Fruit fly (Drosophila melanogaster) whole organism, prepupa: ENCODE data around the gene Sox21b.

Source experiments
- Blimp-1 ChIP-seq: fragments of 200-800 bp; sonication (Bioruptor generic); optimal IDR thresholded peaks from 3 replicates; lab custom pipeline; 2017; ENCODE audit warnings: missing biosample characterization, missing genetic modification characterization, mild to moderate bottlenecking, moderate library complexity, missing genetic modification reagents
- CG10631 ChIP-seq: fragments of 200-800 bp; sonication (Bioruptor generic); optimal IDR thresholded peaks from 2 replicates; lab custom pipeline; 2016; ENCODE audit warnings: missing biosample characterization, missing genetic modification characterization
- CG10669 ChIP-seq: fragments of 200-800 bp; sonication (Bioruptor generic); optimal IDR thresholded peaks from 3 replicates; lab custom pipeline; 2018; ENCODE audit warnings: missing biosample characterization, mild to moderate bottlenecking, missing genetic modification characterization, moderate library complexity
- CG15336 ChIP-seq: fragments of 200-800 bp; sonication (Bioruptor generic); IDR thresholded peaks from 2 replicates; pipeline ENCODE4 v1.3.6; 2022; ENCODE audit warnings: missing biosample characterization, missing genetic modification characterization
- CG1621 ChIP-seq: fragments of 200-800 bp; sonication (Bioruptor generic); optimal IDR thresholded peaks from 3 replicates; lab custom pipeline; 2018; ENCODE audit warnings: missing biosample characterization, mild to moderate bottlenecking, missing genetic modification characterization
- CG16779 ChIP-seq: fragments of 200-800 bp; sonication (Bioruptor generic); optimal IDR thresholded peaks from 3 replicates; lab custom pipeline; 2017; ENCODE audit warnings: missing biosample characterization, mild to moderate bottlenecking, missing genetic modification characterization
- CG3032 ChIP-seq: fragments of 200-800 bp; optimal IDR thresholded peaks from 2 replicates; lab custom pipeline; 2019; ENCODE audit warnings: missing biosample characterization, mild to moderate bottlenecking, missing genetic modification characterization, moderate library complexity
- CG32006 ChIP-seq: fragments of 200-800 bp; sonication (Bioruptor generic); optimal IDR thresholded peaks from 3 replicates; lab custom pipeline; 2017; ENCODE audit warnings: missing biosample characterization, mild to moderate bottlenecking, missing genetic modification characterization
- CG4318 ChIP-seq: fragments of 200-800 bp; sonication (Bioruptor generic); optimal IDR thresholded peaks from 3 replicates; lab custom pipeline; 2017; ENCODE audit warnings: missing biosample characterization, mild to moderate bottlenecking, missing genetic modification characterization
- CG6163 ChIP-seq: fragments of 200-800 bp; sonication (Bioruptor generic); IDR thresholded peaks from 3 replicates; pipeline ENCODE4 v1.3.6; 2022; ENCODE audit warnings: missing biosample characterization, missing genetic modification characterization
- CG6276 ChIP-seq: fragments of 200-800 bp; sonication (Bioruptor generic); optimal IDR thresholded peaks from 2 replicates; lab custom pipeline; 2017; ENCODE audit warnings: missing biosample characterization, mild to moderate bottlenecking, missing genetic modification characterization
- CG6808 ChIP-seq: fragments of 200-800 bp; sonication (Bioruptor generic); optimal IDR thresholded peaks from 3 replicates; lab custom pipeline; 2017; ENCODE audit warnings: missing biosample characterization, missing genetic modification characterization, mild to moderate bottlenecking, moderate library complexity, missing genetic modification reagents
- CG6854 ChIP-seq: fragments of 200-800 bp; sonication (Bioruptor generic); optimal IDR thresholded peaks from 2 replicates; lab custom pipeline; 2017; ENCODE audit warnings: missing biosample characterization, mild to moderate bottlenecking, missing genetic modification characterization
- CG7368 ChIP-seq: fragments of 200-800 bp; sonication (Bioruptor generic); optimal IDR thresholded peaks from 3 replicates; lab custom pipeline; 2016; ENCODE audit warnings: missing biosample characterization, missing genetic modification characterization
- Eip75B ChIP-seq: fragments of 200-800 bp; sonication (Bioruptor generic); optimal IDR thresholded peaks from 3 replicates; lab custom pipeline; 2016; ENCODE audit warnings: missing biosample characterization, missing genetic modification characterization
- Eip78C ChIP-seq: fragments of 200-800 bp; sonication (Bioruptor generic); peaks from one replicate; lab custom pipeline; 2016; ENCODE audit warnings: missing biosample characterization, missing genetic modification characterization
- Ets96B ChIP-seq: fragments of 200-800 bp; optimal IDR thresholded peaks from 2 replicates; lab custom pipeline; 2019; ENCODE audit warnings: missing biosample characterization, mild to moderate bottlenecking, missing genetic modification characterization, moderate library complexity
- Hr4 ChIP-seq: fragments of 200-800 bp; sonication (Bioruptor generic); optimal IDR thresholded peaks from 3 replicates; lab custom pipeline; 2016; ENCODE audit warnings: missing biosample characterization, missing genetic modification characterization
- Lpt ChIP-seq: fragments of 200-800 bp; sonication (Bioruptor generic); optimal IDR thresholded peaks from 3 replicates; lab custom pipeline; 2016; ENCODE audit warnings: missing biosample characterization, missing genetic modification characterization
- Met ChIP-seq: fragments of 200-800 bp; sonication (Bioruptor generic); optimal IDR thresholded peaks from 3 replicates; lab custom pipeline; 2016; ENCODE audit warnings: missing biosample characterization, missing genetic modification characterization
- OdsH ChIP-seq: fragments of 200-800 bp; sonication (Bioruptor generic); optimal IDR thresholded peaks from 3 replicates; lab custom pipeline; 2016; ENCODE audit warnings: missing biosample characterization, missing genetic modification characterization
- Smox ChIP-seq: fragments of 200-800 bp; sonication (Bioruptor generic); optimal IDR thresholded peaks from 3 replicates; lab custom pipeline; 2016; ENCODE audit warnings: missing biosample characterization, missing genetic modification characterization
- Sox14 ChIP-seq: fragments of 200-800 bp; sonication (Bioruptor generic); optimal IDR thresholded peaks from 3 replicates; lab custom pipeline; 2016; ENCODE audit warnings: missing biosample characterization, missing genetic modification characterization
- achi ChIP-seq: fragments of 200-800 bp; sonication (Bioruptor generic); optimal IDR thresholded peaks from 3 replicates; lab custom pipeline; 2016; ENCODE audit warnings: missing biosample characterization, missing genetic modification characterization
- acj6 ChIP-seq: fragments of 200-800 bp; sonication (Bioruptor generic); optimal IDR thresholded peaks from 3 replicates; lab custom pipeline; 2016; ENCODE audit warnings: missing biosample characterization, missing genetic modification characterization
- cyc ChIP-seq: fragments of 200-800 bp; sonication (Bioruptor generic); optimal IDR thresholded peaks from 3 replicates; lab custom pipeline; 2016; ENCODE audit warnings: missing biosample characterization, missing genetic modification characterization
- eg ChIP-seq: fragments of 200-800 bp; sonication (Bioruptor generic); IDR thresholded peaks from 3 replicates; pipeline ENCODE4 v1.3.6; 2022; ENCODE audit warnings: missing biosample characterization, missing genetic modification characterization
- esn ChIP-seq: fragments of 200-800 bp; sonication (Bioruptor generic); optimal IDR thresholded peaks from 2 replicates; lab custom pipeline; 2016; ENCODE audit warnings: missing biosample characterization, mild to moderate bottlenecking, missing genetic modification characterization, moderate library complexity
- fd59A ChIP-seq: fragments of 200-800 bp; sonication (Bioruptor generic); optimal IDR thresholded peaks from 2 replicates; lab custom pipeline; 2017; ENCODE audit warnings: missing biosample characterization, mild to moderate bottlenecking, missing genetic modification characterization, missing genetic modification reagents
- net ChIP-seq: fragments of 200-800 bp; sonication (Bioruptor generic); optimal IDR thresholded peaks from 3 replicates; lab custom pipeline; 2016; ENCODE audit warnings: missing biosample characterization, missing genetic modification characterization
- pdm3 ChIP-seq: fragments of 200-800 bp; sonication (Bioruptor generic); optimal IDR thresholded peaks from 3 replicates; lab custom pipeline; 2016; ENCODE audit warnings: missing biosample characterization, missing genetic modification characterization
- salr ChIP-seq, 2 experiments: fragments of 200-800 bp; sonication (Bioruptor generic); optimal IDR thresholded peaks; 3 replicates each; lab custom pipeline; 2016 to 2018; ENCODE audit warnings: missing biosample characterization in 2 of 2, missing genetic modification characterization in 2 of 2, mild to moderate bottlenecking in 1 of 2
- spab ChIP-seq: fragments of 200-800 bp; sonication (Bioruptor generic); optimal IDR thresholded peaks from 2 replicates; lab custom pipeline; 2017; ENCODE audit warnings: missing biosample characterization, mild to moderate bottlenecking, missing genetic modification characterization, missing genetic modification reagents
- ss ChIP-seq, 2 experiments: fragments of 200-800 bp; sonication (Bioruptor generic); optimal IDR thresholded peaks; 2 replicates in 1 of 2; 3 replicates in 1 of 2; lab custom pipeline; 2017 to 2018; ENCODE audit warnings: mild to moderate bottlenecking in 2 of 2, missing biosample characterization in 2 of 2, missing genetic modification characterization in 2 of 2, moderate library complexity in 1 of 2
- svp ChIP-seq: fragments of 200-800 bp; sonication (Bioruptor generic); peaks from one replicate; lab custom pipeline; 2016; ENCODE audit warnings: missing biosample characterization, missing genetic modification characterization
- vri ChIP-seq: fragments of 200-800 bp; sonication (Bioruptor generic); optimal IDR thresholded peaks from 3 replicates; lab custom pipeline; 2016; ENCODE audit warnings: missing biosample characterization, mild to moderate bottlenecking, missing genetic modification characterization

The Sox21b gene

dm6 chr3L:14064065-14064414 lies 67.1 kb downstream of the Sox21b start:
- TF ChIP-seq CG6163 (GFP tag; lab: Robert Waterston, UW) (no peak), eg (GFP tag; lab: Robert Waterston, UW) (0 out of 3 replicates have a peak, but pooled peaks have one; percentile 19)

dm6 chr3L:14063241-14064064 lies 67.7 kb downstream of the Sox21b start:
- peak; percentile 21 for TF ChIP-seq Eip75B (GFP tag; lab: Kevin White, UChicago)
- peak; percentile 15 for TF ChIP-seq Sox14 (GFP tag; lab: Kevin White, UChicago)
- TF ChIP-seq Ets96B (tag; lab: Kevin White, UChicago) = peak; percentile 13
- peak; percentile 48 for TF ChIP-seq pdm3 (GFP tag; lab: Kevin White, UChicago)
- no peak for TF ChIP-seq Smox
- TF ChIP-seq vri (GFP tag; lab: Kevin White, UChicago) = no peak
- no peak for TF ChIP-seq esn (GFP tag; lab: Kevin White, UChicago)
- TF ChIP-seq OdsH (GFP tag; lab: Kevin White, UChicago) = peak; percentile 27
- peak; percentile 18 for TF ChIP-seq CG10631 (GFP tag; lab: Kevin White, UChicago)
- no peak for TF ChIP-seq CG7368 (GFP tag; lab: Kevin White, UChicago)
- peak; percentile 22 for TF ChIP-seq acj6 (GFP tag; lab: Kevin White, UChicago)
- TF ChIP-seq eg (GFP tag; lab: Robert Waterston, UW) = no peak
- TF ChIP-seq CG10669 (GFP tag; lab: Kevin White, UChicago) = no peak
- TF ChIP-seq salr (GFP tag; optimal IDR thresholded peaks at IDR 0.05; lab: Kevin White, UChicago) = peak in 1 of 2 experiments; percentile 75
- TF ChIP-seq Hr4 (GFP tag; lab: Kevin White, UChicago) = peak; percentile 51
- peak; percentile 71 for TF ChIP-seq CG32006 (GFP tag; lab: Kevin White, UChicago)
- peak; percentile 36 for TF ChIP-seq CG1621 (tag; lab: Kevin White, UChicago)
- TF ChIP-seq CG6808 (GFP tag; lab: Kevin White, UChicago) = peak; percentile 19
- TF ChIP-seq achi (GFP tag; lab: Kevin White, UChicago) = peak; percentile 31
- TF ChIP-seq Lpt = peak; percentile 9
- peak; percentile 28 to 44 for TF ChIP-seq ss (GFP tag; optimal IDR thresholded peaks at IDR 0.05; lab: Kevin White, UChicago)
- peak; percentile 48; the same call in 2 of the 3 replicates for TF ChIP-seq CG6163 (GFP tag; lab: Robert Waterston, UW)
- no peak; the same call in 1 of the 2 replicates for TF ChIP-seq CG15336
- peak; percentile 5 for TF ChIP-seq CG6276 (GFP tag; lab: Kevin White, UChicago)
- TF ChIP-seq CG3032 (tag; lab: Kevin White, UChicago) = peak; percentile 45
- no peak for TF ChIP-seq spab (GFP tag; lab: Kevin White, UChicago)
- no peak for TF ChIP-seq cyc (GFP tag; lab: Kevin White, UChicago)
- TF ChIP-seq Met (GFP tag; lab: Kevin White, UChicago) = no peak
- peak; percentile 61 for TF ChIP-seq CG4318 (GFP tag; lab: Kevin White, UChicago)
- TF ChIP-seq Eip78C (GFP tag; lab: Kevin White, UChicago) = peak; percentile 77
- TF ChIP-seq CG16779 (tag; lab: Kevin White, UChicago) = no peak
- TF ChIP-seq svp (GFP tag; lab: Kevin White, UChicago) = peak; percentile 30
- peak; percentile 49 for TF ChIP-seq fd59A (GFP tag; lab: Kevin White, UChicago)

DNA sequence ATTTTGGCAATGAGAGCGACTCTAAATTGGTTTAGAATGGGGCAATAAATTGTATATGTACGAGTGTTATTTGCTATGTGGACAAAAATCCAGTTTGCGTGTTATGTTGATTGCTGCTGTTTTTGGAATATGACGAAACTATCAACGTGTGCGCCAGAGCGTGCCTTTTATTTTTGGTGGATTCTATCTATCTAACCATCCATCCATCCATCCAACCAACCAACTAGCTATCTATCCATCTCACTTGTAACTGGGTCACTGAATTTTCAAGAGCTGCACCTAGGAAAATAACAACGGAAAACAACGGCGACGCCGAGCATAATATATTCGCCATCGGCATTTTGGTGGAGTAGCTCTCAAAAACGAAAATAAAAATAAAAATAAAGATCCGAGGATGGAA lies 68.4 kb downstream of the Sox21b start:
- no peak for TF ChIP-seq esn (GFP tag; lab: Kevin White, UChicago)
- TF ChIP-seq Smox = no peak
- TF ChIP-seq pdm3 (GFP tag; lab: Kevin White, UChicago) = no peak
- TF ChIP-seq Blimp-1 = no peak
- TF ChIP-seq CG6854 = no peak
- TF ChIP-seq Met (GFP tag; lab: Kevin White, UChicago) = no peak
- no peak for TF ChIP-seq CG10631 (GFP tag; lab: Kevin White, UChicago)
- TF ChIP-seq OdsH (GFP tag; lab: Kevin White, UChicago) = no peak
- TF ChIP-seq CG1621 (tag; lab: Kevin White, UChicago) = no peak
- TF ChIP-seq net (GFP tag; lab: Kevin White, UChicago) = no peak
- TF ChIP-seq achi (GFP tag; lab: Kevin White, UChicago) = no peak
